Fruit fly (Drosophila melanogaster): ENCODE data around the gene Cp19.

The Cp19 gene

dm6 chr3L:8772998-8773684 lies 43.5 kb downstream of the Cp19 start (continued):
- TF ChIP-seq Atf3 (GFP tag; optimal IDR thresholded peaks at IDR 0.05) (peak; percentile 26), zen2 (GFP tag; IDR thresholded peaks at IDR 0.05; ENCODE audit: partially characterized antibody) (no peak), H15 (GFP tag; IDR thresholded peaks at IDR 0.05) (0 out of 3 replicates have a peak, but pooled peaks have one; percentile 54), tx (GFP tag; optimal IDR thresholded peaks at IDR 0.05) (no peak), CG8944 (GFP tag; optimal IDR thresholded peaks at IDR 0.05) (peak; percentile 17), psq (GFP tag; optimal IDR thresholded peaks at IDR 0.05) (no peak), CG18262 (tag; optimal IDR thresholded peaks at IDR 0.05) (peak; percentile 86), CG6254 (GFP tag; optimal IDR thresholded peaks at IDR 0.05) (peak; percentile 62), CG8924 (tag; optimal IDR thresholded peaks at IDR 0.05) (peak; percentile 83), p53 (GFP tag; optimal IDR thresholded peaks at IDR 0.05) (no peak), MBD-R2 (GFP tag; IDR thresholded peaks at IDR 0.05) (no peak), scrt (GFP tag; optimal IDR thresholded peaks at IDR 0.05) (peak; percentile 34), CG2116 (GFP tag; optimal IDR thresholded peaks at IDR 0.05) (peak; percentile 35), dm (GFP tag; optimal IDR thresholded peaks at IDR 0.05) (peak; percentile 30), trh (GFP tag; optimal IDR thresholded peaks at IDR 0.05) (peak; percentile 35), Rx (GFP tag; IDR thresholded peaks at IDR 0.05) (peak; percentile 35; the same call in 1 of the 2 replicates), sens-2 (GFP tag; IDR thresholded peaks at IDR 0.05) (peak; percentile 34; the same call in 1 of the 2 replicates), CG12104 (GFP tag; optimal IDR thresholded peaks at IDR 0.05) (peak; percentile 41), hb (GFP tag; IDR thresholded peaks at IDR 0.05; ENCODE audit: partially characterized antibody) (no peak), pan (optimal IDR thresholded peaks at IDR 0.05) (no peak), pan (GFP tag; optimal IDR thresholded peaks at IDR 0.05 in 1 of 2, IDR thresholded peaks at IDR 0.05 in 1 of 2) (peak in 1 of 2 experiments; percentile 86), sna (GFP tag; IDR thresholded peaks at IDR 0.05; ENCODE audit: partially characterized antibody) (no peak), pros (GFP tag; optimal IDR thresholded peaks at IDR 0.05) (no peak), chn (GFP tag; optimal IDR thresholded peaks at IDR 0.05) (peak; percentile 0), sqz (GFP tag; optimal IDR thresholded peaks at IDR 0.05) (peak; percentile 57), gsb-n (tag; optimal IDR thresholded peaks at IDR 0.05) (peak; percentile 80), bsh (GFP tag; optimal IDR thresholded peaks at IDR 0.05) (peak; percentile 27 to 93), lbe (GFP tag; optimal IDR thresholded peaks at IDR 0.05) (no peak), Sry-β (GFP tag; optimal IDR thresholded peaks at IDR 0.05) (no peak), oc (tag; optimal IDR thresholded peaks at IDR 0.05) (peak; percentile 91), Lhr (GFP tag; optimal IDR thresholded peaks at IDR 0.05) (peak; percentile 39), lilli (GFP tag; optimal IDR thresholded peaks at IDR 0.05) (peak; percentile 46), pnt (GFP tag; optimal IDR thresholded peaks at IDR 0.05) (peak; percentile 23), CG1603 (tag; optimal IDR thresholded peaks at IDR 0.05) (peak; percentile 77), gcm (GFP tag; optimal IDR thresholded peaks at IDR 0.05) (peak; percentile 79), ken (GFP tag; IDR thresholded peaks at IDR 0.05) (peak; percentile 22; the same call in 1 of the 3 replicates), vnd (GFP tag; IDR thresholded peaks at IDR 0.05; ENCODE audit: partially characterized antibody) (no peak), inv (GFP tag; IDR thresholded peaks at IDR 0.05; ENCODE audit: partially characterized antibody) (no peak), CG7839 (tag; optimal IDR thresholded peaks at IDR 0.05) (peak; percentile 81), CG4730 (GFP tag; IDR thresholded peaks at IDR 0.05) (peak; percentile 48; the same call in 1 of the 2 replicates), CG4424 (GFP tag; optimal IDR thresholded peaks at IDR 0.05) (peak; percentile 78), HHEX (GFP tag; optimal IDR thresholded peaks at IDR 0.05) (peak; percentile 8), stwl (tag; optimal IDR thresholded peaks at IDR 0.05) (peak; percentile 4), kay (GFP tag; optimal IDR thresholded peaks at IDR 0.05) (no peak), CG9817 (tag; optimal IDR thresholded peaks at IDR 0.05) (peak; percentile 39), Neu2 (GFP tag; optimal IDR thresholded peaks at IDR 0.05; ENCODE audit: borderline replicate concordance) (no peak), nmo (GFP tag; optimal IDR thresholded peaks at IDR 0.05) (peak; percentile 85), CG15011 (GFP tag; optimal IDR thresholded peaks at IDR 0.05) (no peak), Atf6 (GFP tag; IDR thresholded peaks at IDR 0.05) (peak; percentile 60; the same call in 1 of the 2 replicates)
